Worm (Caenorhabditis elegans): Measurements from ENCODE around the gene bar-1.

bar-1 gene

DNA sequence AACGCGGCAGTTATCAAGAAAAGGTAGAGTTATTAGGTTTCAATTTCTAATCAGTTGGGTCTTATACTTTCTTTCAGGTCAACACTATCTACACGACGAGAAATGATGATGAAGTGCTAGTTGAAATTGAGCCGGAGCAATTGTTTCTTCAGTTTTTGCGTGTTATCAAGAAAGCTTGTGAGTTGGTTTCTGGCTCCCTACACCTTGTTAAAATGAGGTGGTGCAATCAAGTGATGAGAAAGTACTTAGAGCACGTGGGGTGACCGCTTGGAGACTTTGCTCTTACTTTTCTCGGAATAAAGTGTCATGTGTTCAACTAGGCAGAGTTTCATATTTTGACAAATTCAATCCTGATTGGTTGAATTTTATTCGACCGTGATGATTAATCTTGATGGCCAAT lies 30.1 kb upstream of the bar-1 start:
- TF ChIP-seq madf-10 (tag; optimal IDR thresholded peaks at IDR 0.05) (peak; percentile 50), ztf-3 (GFP tag; optimal IDR thresholded peaks at IDR 0.05) (no peak), cebp-1 (GFP tag; IDR thresholded peaks at IDR 0.05) (no peak), cebp-1 (tag; optimal IDR thresholded peaks at IDR 0.05) (peak; percentile 55), ets-4 (GFP tag; optimal IDR thresholded peaks at IDR 0.05) (peak; percentile 44), nfyb-1 (GFP tag; IDR thresholded peaks at IDR 0.05) (peak; percentile 74), nhr-80 (tag; optimal IDR thresholded peaks at IDR 0.05) (peak; percentile 95), egl-18 (GFP tag; IDR thresholded peaks at IDR 0.05) (no peak), ztf-22 (GFP tag; optimal IDR thresholded peaks at IDR 0.05) (peak; percentile 41), atf-7 (tag; optimal IDR thresholded peaks at IDR 0.05) (peak; percentile 61), egl-44 (GFP tag; IDR thresholded peaks at IDR 0.05) (0 out of 2 replicates have a peak, but pooled peaks have one; percentile 38), let-607 (tag; optimal IDR thresholded peaks at IDR 0.05) (peak in 1 of 2 experiments; percentile 66), unc-62 (GFP tag; optimal IDR thresholded peaks at IDR 0.05) (peak; percentile 53), aptf-3 (GFP tag; IDR thresholded peaks at IDR 0.05) (no peak), nhr-90 (tag; optimal IDR thresholded peaks at IDR 0.05) (peak; percentile 21), B0261.1 (tag; optimal IDR thresholded peaks at IDR 0.05) (no peak)

DNA sequence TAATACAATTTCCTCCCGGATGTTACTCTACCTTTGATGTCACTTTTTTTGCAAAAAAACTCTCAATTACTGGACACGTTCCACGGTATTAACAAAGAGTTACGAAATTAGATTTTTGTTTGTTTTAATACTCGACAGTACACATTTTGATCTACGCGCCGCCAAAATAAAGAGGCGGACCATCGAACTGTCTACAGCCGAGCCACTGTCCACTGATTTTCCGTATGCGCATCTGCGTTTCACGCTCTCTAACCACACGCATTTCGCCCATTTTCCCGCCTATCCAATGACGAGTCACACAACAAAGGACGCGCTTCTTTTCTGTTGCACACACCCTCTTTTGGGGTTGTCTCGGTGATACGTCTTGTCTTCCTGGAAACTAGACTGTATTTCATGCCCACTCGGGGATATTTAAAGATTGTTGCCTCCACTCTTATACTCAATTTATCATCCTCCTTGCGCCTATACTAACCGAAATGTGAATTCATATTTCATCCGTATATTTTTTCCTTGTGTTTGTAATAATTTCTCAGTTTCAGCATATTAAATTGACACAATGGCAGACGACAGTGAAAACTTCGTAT lies 29.5 kb upstream of the bar-1 start, which contains the start of gene C55B6.1:
Gene C55B6.1, plus strand, starts transcription at position 534 of the 584 bp plus-strand sequence.
- TF ChIP-seq hsf-1 (GFP tag; IDR thresholded peaks at IDR 0.05), result 0 out of 2 replicates have a peak, but pooled peaks have one; percentile 26
- TF ChIP-seq madf-6 (GFP tag; IDR thresholded peaks at IDR 0.05), result peak; percentile 39; the same call in 1 of the 2 replicates
- TF ChIP-seq unc-130 (GFP tag; optimal IDR thresholded peaks at IDR 0.05), result no peak
- peak; percentile 40; the same call in 1 of the 2 replicates for TF ChIP-seq dox-1 (GFP tag; IDR thresholded peaks at IDR 0.05)
- TF ChIP-seq Y95B8A.8 (GFP tag; IDR thresholded peaks at IDR 0.05), result no peak
- no peak for TF ChIP-seq lsl-1 (GFP tag; optimal IDR thresholded peaks at IDR 0.05)
- TF ChIP-seq hmg-1.2 (GFP tag; IDR thresholded peaks at IDR 0.05), result peak; percentile 49
- peak; percentile 36 for TF ChIP-seq efl-1 (GFP tag; optimal IDR thresholded peaks at IDR 0.05)
- TF ChIP-seq madf-3 (GFP tag; IDR thresholded peaks at IDR 0.05), result no peak
- peak; percentile 22 for TF ChIP-seq madf-8 (GFP tag; conservative IDR thresholded peaks at IDR 0.05)
- no peak for TF ChIP-seq mcd-1 (GFP tag; IDR thresholded peaks at IDR 0.05)
- TF ChIP-seq F33H1.4 (GFP tag; IDR thresholded peaks at IDR 0.05), result no peak
- TF ChIP-seq attf-5 (GFP tag; optimal IDR thresholded peaks at IDR 0.05), result no peak
- TF ChIP-seq snpc-3.4 (tag; optimal IDR thresholded peaks at IDR 0.05), result no peak
- 0 out of 2 replicates have a peak, but pooled peaks have one; percentile 18 for TF ChIP-seq aptf-2 (GFP tag; conservative IDR thresholded peaks at IDR 0.05)
- no peak for TF ChIP-seq ama-1 (optimal IDR thresholded peaks at IDR 0.05)
- TF ChIP-seq ama-1 (GFP tag; optimal IDR thresholded peaks at IDR 0.05), result no peak
- no peak for TF ChIP-seq ekl-4 (GFP tag; IDR thresholded peaks at IDR 0.05)
- no peak for TF ChIP-seq F49E8.2 (tag; optimal IDR thresholded peaks at IDR 0.05; ENCODE audit: insufficient read depth)
- TF ChIP-seq fkh-3 (tag; optimal IDR thresholded peaks at IDR 0.05), result no peak

DNA sequence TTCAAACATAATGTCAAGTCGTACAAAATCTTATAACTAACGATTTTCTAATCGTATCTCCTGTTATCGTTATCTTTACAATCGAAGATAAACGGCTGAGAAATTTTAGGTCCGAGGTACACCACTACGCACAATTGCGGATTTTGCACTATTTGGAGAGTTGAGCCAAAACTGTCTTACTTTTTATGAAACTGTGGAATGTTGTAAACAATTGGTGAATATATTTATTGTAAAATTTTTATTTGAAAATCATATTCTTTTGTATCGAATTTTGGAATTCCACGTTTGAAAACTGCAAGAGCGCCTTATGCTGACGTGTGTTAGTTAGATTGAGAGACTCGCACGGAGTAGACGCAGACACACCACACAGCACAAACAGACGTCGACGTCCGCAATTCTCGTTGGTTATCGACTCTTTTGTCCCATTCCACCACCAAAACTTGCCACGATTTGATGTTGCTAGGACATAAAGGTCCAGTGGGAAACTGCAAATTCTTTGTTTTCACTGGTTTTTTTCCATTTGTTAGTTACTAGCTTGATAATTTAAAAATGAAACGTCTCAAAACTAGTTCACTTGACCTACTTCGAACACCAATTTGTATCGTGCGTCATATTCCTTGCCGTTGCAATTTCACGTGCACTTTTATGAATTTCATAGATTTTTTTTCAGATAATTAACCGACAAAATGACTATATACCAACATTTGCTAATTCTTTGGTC lies 23.6 kb upstream of the bar-1 start, which contains the start of gene dnj-7:
Gene dnj-7, plus strand, starts transcription at position 671 of the 721 bp plus-strand sequence.
- peak; percentile 36; the same call in 1 of the 2 replicates for TF ChIP-seq hmg-1.2 (GFP tag; IDR thresholded peaks at IDR 0.05)
- TF ChIP-seq nhr-80 (tag; optimal IDR thresholded peaks at IDR 0.05), result peak; percentile 55
- no peak for TF ChIP-seq efl-1 (GFP tag; optimal IDR thresholded peaks at IDR 0.05)
- peak; percentile 81 to 86 for TF ChIP-seq let-607 (tag; optimal IDR thresholded peaks at IDR 0.05)
- TF ChIP-seq attf-5 (GFP tag; optimal IDR thresholded peaks at IDR 0.05), result peak; percentile 49

All from whole organism, young adult.